Worm (Caenorhabditis elegans) whole organism, early embryonic: ENCODE data around the gene W09C2.9.

Experiments used
- B0310.2 ChIP-seq: sonication (generic microtip); optimal IDR thresholded peaks from 2 replicates; lab custom pipeline; 2016; ENCODE audit warnings: mild to moderate bottlenecking, missing genetic modification characterization, missing compliant biosample characterization
- F13C5.2 ChIP-seq: sonication (generic microtip); optimal IDR thresholded peaks from 2 replicates; lab custom pipeline; 2017; ENCODE audit warnings: mild to moderate bottlenecking, missing genetic modification characterization, inconsistent platforms, missing compliant biosample characterization
- ama-1 ChIP-seq: fragments of 150-350 bp; optimal IDR thresholded peaks from 2 replicates; lab custom pipeline; 2014
- ceh-36 ChIP-seq: sonication (generic microtip); optimal IDR thresholded peaks from 2 replicates; lab custom pipeline; 2016; ENCODE audit warnings: missing genetic modification characterization, inconsistent platforms, missing compliant biosample characterization
- ets-7 ChIP-seq: sonication (generic microtip); optimal IDR thresholded peaks from 2 replicates; lab custom pipeline; 2016; ENCODE audit warnings: missing genotype, missing genetic modification characterization, missing compliant biosample characterization
- flt-1 ChIP-seq: fragments of 200-800 bp; sonication (Bioruptor generic); IDR thresholded peaks from 2 replicates; pipeline ENCODE4 v1.3.6; 2022; ENCODE audit warnings: missing genetic modification characterization, missing compliant biosample characterization
- pes-1 ChIP-seq: fragments of 200-800 bp; sonication (Bioruptor generic); IDR thresholded peaks from 2 replicates; pipeline ENCODE4 v1.3.6; 2022; ENCODE audit warnings: missing genetic modification reagents, missing genetic modification characterization, missing compliant biosample characterization
- tbx-11 ChIP-seq: fragments of 200-800 bp; sonication (Bioruptor generic); IDR thresholded peaks from 2 replicates; pipeline ENCODE4 v1.3.6; 2022; ENCODE audit warnings: missing genetic modification characterization, missing compliant biosample characterization
- tra-4 ChIP-seq: sonication (generic microtip); optimal IDR thresholded peaks from 2 replicates; lab custom pipeline; 2017; ENCODE audit warnings: missing genetic modification characterization, missing compliant biosample characterization

DNA sequence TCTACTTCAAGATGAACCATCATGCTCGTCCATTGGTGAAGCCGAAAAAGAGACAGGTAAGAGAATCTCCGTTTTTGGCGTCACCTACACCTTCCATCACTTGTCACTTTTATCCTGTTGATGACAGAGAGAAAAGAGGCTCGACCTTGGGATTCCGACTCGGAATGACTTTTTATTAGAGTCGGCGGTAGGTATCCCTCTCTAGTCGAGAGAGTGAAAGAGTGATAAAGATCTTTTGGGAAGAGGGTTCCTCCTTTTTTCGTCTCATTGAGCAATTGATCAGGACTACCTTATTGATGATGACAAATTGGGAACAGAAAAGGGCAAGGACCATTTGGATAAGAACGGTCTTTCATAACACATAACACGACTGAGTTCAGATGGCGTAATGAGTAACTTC, 5.8 kb downstream of the W09C2.9 start:
- TF ChIP-seq F13C5.2 (tag; lab: Kevin White, UChicago): no peak
- TF ChIP-seq ama-1 (lab: Kevin White, UChicago): no peak
- no peak for TF ChIP-seq pes-1 (GFP tag; lab: Robert Waterston, UW)
- no peak for TF ChIP-seq B0310.2 (tag; lab: Kevin White, UChicago)
- TF ChIP-seq tra-4 (tag; lab: Kevin White, UChicago): no peak
- no peak for TF ChIP-seq tbx-11 (GFP tag; lab: Robert Waterston, UW)
- TF ChIP-seq flt-1 (GFP tag; lab: Robert Waterston, UW): no peak
- TF ChIP-seq ceh-36 (tag; lab: Kevin White, UChicago): no peak
- no peak for TF ChIP-seq ets-7
